Worm (Caenorhabditis elegans): ENCODE measurements around the gene C40H1.7.

DNA sequence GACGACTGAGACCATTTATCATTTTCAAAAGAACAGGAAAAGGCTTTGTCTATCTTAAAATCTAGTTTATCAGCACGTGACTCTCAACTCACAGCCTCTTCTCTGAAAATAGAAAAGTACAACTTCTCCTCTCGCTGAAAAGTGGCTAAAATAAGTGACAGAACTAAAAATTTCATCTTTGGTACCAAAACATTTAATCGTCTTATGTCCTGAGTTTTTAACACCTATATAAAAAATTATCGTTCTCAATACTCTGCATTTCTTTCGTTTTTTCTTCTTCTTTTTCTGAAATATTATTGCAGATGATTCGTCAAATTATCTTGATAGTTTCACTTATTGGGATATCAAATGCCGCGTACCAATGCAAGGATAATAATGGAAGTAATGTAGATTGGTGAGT is 42.1 kb downstream of the C40H1.7 start, which contains the start of gene crn-6:
- TF ChIP-seq ceh-14 (tag; optimal IDR thresholded peaks at IDR 0.05) = no peak
- TF ChIP-seq unc-3 (GFP tag; conservative IDR thresholded peaks at IDR 0.05) = no peak
- TF ChIP-seq unc-3 (tag; optimal IDR thresholded peaks at IDR 0.05) = no peak
- no peak for TF ChIP-seq C38D4.7 (GFP tag; optimal IDR thresholded peaks at IDR 0.05)

All from whole organism, late embryonic.